Worm (Caenorhabditis elegans) whole organism, L2 larva: ENCODE results near the gene nst-1.

Source experiments
- unc-39 ChIP-seq: fragments of 150-350 bp; optimal IDR thresholded peaks from 2 replicates; lab custom pipeline; 2014; ENCODE audit warnings: missing biosample characterization, missing genetic modification characterization
- zag-1 ChIP-seq: fragments of 150-350 bp; optimal IDR thresholded peaks from 2 replicates; lab custom pipeline; 2014; ENCODE audit warnings: missing biosample characterization, missing genetic modification characterization

DNA sequence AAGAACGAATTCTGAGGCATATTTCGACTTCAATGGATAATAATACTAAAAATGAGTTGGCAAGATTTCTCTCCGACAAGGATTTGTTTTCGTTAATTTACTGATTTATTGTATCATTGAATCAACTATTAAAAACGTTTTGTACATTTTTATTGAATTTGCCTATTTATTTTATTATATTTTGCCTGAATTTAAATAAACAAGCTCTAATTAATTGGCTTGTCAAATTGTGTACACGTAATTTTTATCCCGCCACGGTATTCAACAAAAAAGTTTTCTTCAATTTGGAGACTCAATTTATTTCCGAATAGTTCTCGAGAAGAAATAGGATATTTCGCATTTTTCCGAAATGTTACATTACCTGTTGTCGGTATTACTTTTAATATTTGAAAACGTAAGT is 50.5 kb downstream of the nst-1 start, which contains the start of gene M110.7:
- TF ChIP-seq zag-1 (no peak), unc-39 (tag; lab: Kevin White, UChicago) (no peak)
